Fruit fly (Drosophila melanogaster) whole organism, embryonic: Measurements from ENCODE around the gene CG9106.

Experiments used
- Adf1 ChIP-seq: fragments of 200-800 bp; sonication (Bioruptor generic); IDR thresholded peaks from 2 replicates; pipeline ENCODE4 v1.3.6; 2022; ENCODE audit warnings: missing biosample characterization, missing genetic modification characterization
- CG10462 ChIP-seq: fragments of 200-800 bp; sonication (Bioruptor generic); optimal IDR thresholded peaks from 2 replicates; lab custom pipeline; 2016; ENCODE audit warnings: missing biosample characterization, missing genetic modification characterization
- CG12071 ChIP-seq: fragments of 200-800 bp; sonication (Bioruptor generic); optimal IDR thresholded peaks from 3 replicates; lab custom pipeline; 2018; ENCODE audit warnings: missing biosample characterization, mild to moderate bottlenecking, missing genetic modification characterization
- CG13296 ChIP-seq: fragments of 200-800 bp; sonication (Bioruptor generic); optimal IDR thresholded peaks from 3 replicates; lab custom pipeline; 2018; ENCODE audit warnings: missing biosample characterization, mild to moderate bottlenecking, missing genetic modification characterization
- CG15011 ChIP-seq: fragments of 200-800 bp; sonication (Bioruptor generic); optimal IDR thresholded peaks from 3 replicates; lab custom pipeline; 2018; ENCODE audit warnings: missing biosample characterization, mild to moderate bottlenecking, missing genetic modification characterization
- CG15269 ChIP-seq: fragments of 200-800 bp; sonication (Bioruptor generic); optimal IDR thresholded peaks from 2 replicates; lab custom pipeline; 2018; ENCODE audit warnings: missing biosample characterization, mild to moderate bottlenecking, missing genetic modification characterization, moderate library complexity
- CG18619 ChIP-seq: fragments of 200-800 bp; sonication (Bioruptor generic); optimal IDR thresholded peaks from 3 replicates; lab custom pipeline; 2017; ENCODE audit warnings: missing biosample characterization, mild to moderate bottlenecking, missing genetic modification characterization
- CG31388 ChIP-seq: fragments of 200-800 bp; sonication (Bioruptor generic); optimal IDR thresholded peaks from 2 replicates; lab custom pipeline; 2016; ENCODE audit warnings: missing biosample characterization, missing genetic modification characterization
- CG32772 ChIP-seq: fragments of 200-800 bp; sonication (Bioruptor generic); IDR thresholded peaks from 2 replicates; pipeline ENCODE4 v1.3.6; 2022; ENCODE audit warnings: missing biosample characterization, missing genetic modification characterization
- CG33213 ChIP-seq: fragments of 200-800 bp; sonication (Bioruptor generic); optimal IDR thresholded peaks from 3 replicates; lab custom pipeline; 2016; ENCODE audit warnings: missing biosample characterization, missing genetic modification characterization
- CG4328 ChIP-seq: fragments of 200-800 bp; sonication (Bioruptor generic); optimal IDR thresholded peaks from 3 replicates; lab custom pipeline; 2017; ENCODE audit warnings: missing biosample characterization, missing genetic modification reagents, missing genetic modification characterization
- CG4854 ChIP-seq: fragments of 200-800 bp; sonication (Bioruptor generic); optimal IDR thresholded peaks from 2 replicates; lab custom pipeline; 2016; ENCODE audit warnings: missing biosample characterization, missing genetic modification characterization, inconsistent platforms
- CG6854 ChIP-seq: fragments of 200-800 bp; sonication (Bioruptor generic); optimal IDR thresholded peaks from 3 replicates; lab custom pipeline; 2017; ENCODE audit warnings: missing biosample characterization, mild to moderate bottlenecking, missing genetic modification characterization
- CG7745 ChIP-seq: fragments of 200-800 bp; sonication (Bioruptor generic); optimal IDR thresholded peaks from 2 replicates; lab custom pipeline; 2018; ENCODE audit warnings: missing biosample characterization, mild to moderate bottlenecking, missing genetic modification characterization, moderate library complexity
- CHES-1-like ChIP-seq: fragments of 200-800 bp; sonication (Bioruptor generic); optimal IDR thresholded peaks from 2 replicates; lab custom pipeline; 2016; ENCODE audit warnings: missing biosample characterization, missing genetic modification characterization
- D19A ChIP-seq: fragments of 200-800 bp; optimal IDR thresholded peaks from 3 replicates; lab custom pipeline; 2019; ENCODE audit warnings: missing biosample characterization, mild to moderate bottlenecking, missing genetic modification characterization, moderate library complexity
- Dref ChIP-seq: fragments of 200-800 bp; sonication (Bioruptor generic); IDR thresholded peaks from 2 replicates; pipeline ENCODE4 v1.3.6; 2022; ENCODE audit warnings: missing biosample characterization, missing genetic modification characterization
- Elba2 ChIP-seq: fragments of 200-800 bp; sonication (Bioruptor generic); optimal IDR thresholded peaks from 3 replicates; lab custom pipeline; 2016; ENCODE audit warnings: missing biosample characterization, missing genetic modification characterization
- Hey ChIP-seq: fragments of 200-800 bp; sonication (Bioruptor generic); optimal IDR thresholded peaks from 3 replicates; lab custom pipeline; 2018; ENCODE audit warnings: missing biosample characterization, mild to moderate bottlenecking, missing genetic modification characterization
- Jarid2 ChIP-seq: fragments of 200-800 bp; sonication (Bioruptor generic); optimal IDR thresholded peaks from 3 replicates; lab custom pipeline; 2017; ENCODE audit warnings: mild to moderate bottlenecking, missing biosample characterization, missing genetic modification reagents, missing genetic modification characterization
- Mrtf ChIP-seq: fragments of 200-800 bp; sonication (Bioruptor generic); IDR thresholded peaks from 3 replicates; pipeline ENCODE4 v1.3.6; 2022; ENCODE audit warnings: missing biosample characterization, missing genetic modification characterization
- Pdp1 ChIP-seq, 2 experiments: fragments of 200-800 bp; sonication (Bioruptor generic); optimal IDR thresholded peaks; 3 replicates each; lab custom pipeline; 2016; ENCODE audit warnings: missing biosample characterization in 2 of 2, missing genetic modification characterization in 2 of 2, mild to moderate bottlenecking in 1 of 2, moderate library complexity in 1 of 2
- Ravus ChIP-seq: fragments of 200-800 bp; sonication (Bioruptor generic); IDR thresholded peaks from 2 replicates; pipeline ENCODE4 v1.3.6; 2022; ENCODE audit warnings: missing biosample characterization, missing genetic modification characterization
- Sry-β ChIP-seq: fragments of 200-800 bp; sonication (Bioruptor generic); optimal IDR thresholded peaks from 2 replicates; lab custom pipeline; 2018; ENCODE audit warnings: missing biosample characterization, mild to moderate bottlenecking, missing genetic modification characterization, moderate library complexity
- Xbp1 ChIP-seq: fragments of 200-800 bp; sonication (Bioruptor generic); optimal IDR thresholded peaks from 3 replicates; lab custom pipeline; 2016; ENCODE audit warnings: missing biosample characterization, mild to moderate bottlenecking, missing genetic modification characterization
- YL-1 ChIP-seq: fragments of 200-800 bp; sonication (Bioruptor generic); optimal IDR thresholded peaks from 3 replicates; lab custom pipeline; 2017; ENCODE audit warnings: missing biosample characterization, mild to moderate bottlenecking, missing genetic modification characterization
- al ChIP-seq: fragments of 200-800 bp; sonication (Bioruptor generic); IDR thresholded peaks from 2 replicates; pipeline ENCODE4 v1.3.6; 2022; ENCODE audit warnings: missing biosample characterization, missing genetic modification characterization
- amos ChIP-seq: fragments of 200-800 bp; sonication (Bioruptor generic); IDR thresholded peaks from 2 replicates; pipeline ENCODE4 v1.3.6; 2022; ENCODE audit warnings: missing biosample characterization, missing genetic modification characterization; ENCODE audit not compliant: partially characterized antibody
- bsh ChIP-seq, 2 experiments: fragments of 200-800 bp; sonication (Bioruptor generic); optimal IDR thresholded peaks; 2 replicates each; lab custom pipeline; 2017 to 2018; ENCODE audit warnings: mild to moderate bottlenecking in 2 of 2, missing biosample characterization in 2 of 2, missing genetic modification characterization in 2 of 2, moderate library complexity in 1 of 2
- cg ChIP-seq: fragments of 200-800 bp; sonication (Bioruptor generic); optimal IDR thresholded peaks from 3 replicates; lab custom pipeline; 2019; ENCODE audit warnings: missing biosample characterization, mild to moderate bottlenecking, missing genetic modification characterization, moderate library complexity
- chinmo ChIP-seq: fragments of 200-800 bp; sonication (Bioruptor generic); IDR thresholded peaks from 4 replicates; pipeline ENCODE4 v1.3.6; 2022; ENCODE audit warnings: missing biosample characterization, missing genetic modification characterization; ENCODE audit not compliant: partially characterized antibody
- corto ChIP-seq: fragments of 200-800 bp; sonication (Bioruptor generic); optimal IDR thresholded peaks from 2 replicates; lab custom pipeline; 2016; ENCODE audit warnings: missing biosample characterization, mild to moderate bottlenecking, missing genetic modification characterization, moderate library complexity
- danr ChIP-seq: fragments of 200-800 bp; sonication (Bioruptor generic); IDR thresholded peaks from 2 replicates; pipeline ENCODE4 v1.3.6; 2022; ENCODE audit warnings: missing biosample characterization, missing genetic modification characterization
- dmrt11E ChIP-seq: fragments of 200-800 bp; sonication (Bioruptor generic); optimal IDR thresholded peaks from 3 replicates; lab custom pipeline; 2018; ENCODE audit warnings: missing biosample characterization, mild to moderate bottlenecking, missing genetic modification characterization, moderate library complexity
- emc ChIP-seq: fragments of 200-800 bp; sonication (Bioruptor generic); optimal IDR thresholded peaks from 2 replicates; lab custom pipeline; 2016; ENCODE audit warnings: missing biosample characterization, missing genetic modification characterization
- esg ChIP-seq: fragments of 200-800 bp; sonication (Bioruptor generic); conservative IDR thresholded peaks from 2 replicates; pipeline ENCODE4 v1.3.6; 2022; ENCODE audit warnings: missing biosample characterization, missing genetic modification characterization
- eve ChIP-seq, 2 experiments: fragments of >200 bp; optimal IDR thresholded peaks; 2 replicates each; lab custom pipeline; 2017; ENCODE audit warnings: missing biosample characterization in 2 of 2, missing genetic modification characterization in 2 of 2
- gcm ChIP-seq: fragments of 200-800 bp; sonication (Bioruptor generic); optimal IDR thresholded peaks from 2 replicates; lab custom pipeline; 2019; ENCODE audit warnings: missing biosample characterization, mild to moderate bottlenecking, missing genetic modification characterization, moderate library complexity
- gro ChIP-seq: fragments of 200-800 bp; sonication (Bioruptor generic); optimal IDR thresholded peaks from 2 replicates; lab custom pipeline; 2016; ENCODE audit warnings: missing biosample characterization, missing genetic modification characterization
- hb ChIP-seq: fragments of 200-800 bp; sonication (Bioruptor generic); IDR thresholded peaks from 3 replicates; pipeline ENCODE4 v1.3.6; 2022; ENCODE audit warnings: missing biosample characterization, missing genetic modification characterization; ENCODE audit not compliant: partially characterized antibody
- lola ChIP-seq, 3 experiments: fragments of >200 bp in 2 of 3; fragments of 200-800 bp in 1 of 3; sonication (Bioruptor generic) in 1 of 3; optimal IDR thresholded peaks; 2 replicates each; lab custom pipeline; 2017 to 2019; ENCODE audit warnings: missing biosample characterization in 3 of 3, missing genetic modification characterization in 3 of 3, mild to moderate bottlenecking in 1 of 3, moderate library complexity in 1 of 3
- mam ChIP-seq: fragments of 200-800 bp; sonication (Bioruptor generic); optimal IDR thresholded peaks from 3 replicates; lab custom pipeline; 2016; ENCODE audit warnings: missing biosample characterization, missing genetic modification characterization
- pb ChIP-seq: fragments of 200-800 bp; sonication (Bioruptor generic); optimal IDR thresholded peaks from 3 replicates; lab custom pipeline; 2016; ENCODE audit warnings: missing biosample characterization, missing genetic modification characterization
- pita ChIP-seq: fragments of 200-800 bp; sonication (Bioruptor generic); optimal IDR thresholded peaks from 2 replicates; lab custom pipeline; 2017; ENCODE audit warnings: missing biosample characterization, mild to moderate bottlenecking, missing genetic modification characterization
- schlank ChIP-seq: fragments of 200-800 bp; sonication (Bioruptor generic); optimal IDR thresholded peaks from 2 replicates; lab custom pipeline; 2018; ENCODE audit warnings: missing biosample characterization, mild to moderate bottlenecking, missing genetic modification characterization
- sens-2 ChIP-seq: fragments of 200-800 bp; sonication (Bioruptor generic); IDR thresholded peaks from 2 replicates; pipeline ENCODE4 v1.3.6; 2022; ENCODE audit warnings: missing biosample characterization, missing genetic modification characterization
- sima ChIP-seq: fragments of 200-800 bp; sonication (Bioruptor generic); optimal IDR thresholded peaks from 2 replicates; lab custom pipeline; 2016; ENCODE audit warnings: missing biosample characterization, missing genetic modification characterization
- sisA ChIP-seq: fragments of 200-800 bp; sonication (Bioruptor generic); IDR thresholded peaks from 2 replicates; pipeline ENCODE4 v1.3.6; 2022; ENCODE audit warnings: missing biosample characterization, missing genetic modification characterization
- sug ChIP-seq: fragments of 200-800 bp; optimal IDR thresholded peaks from 2 replicates; lab custom pipeline; 2019; ENCODE audit warnings: missing biosample characterization, mild to moderate bottlenecking, missing genetic modification characterization, moderate library complexity
- tup ChIP-seq: fragments of 200-800 bp; sonication (Bioruptor generic); optimal IDR thresholded peaks from 2 replicates; lab custom pipeline; 2016; ENCODE audit warnings: missing biosample characterization, mild to moderate bottlenecking, missing genetic modification characterization, moderate library complexity
- zen2 ChIP-seq: fragments of 200-800 bp; sonication (Bioruptor generic); IDR thresholded peaks from 3 replicates; pipeline ENCODE4 v1.3.6; 2022; ENCODE audit warnings: missing biosample characterization, missing genetic modification characterization; ENCODE audit not compliant: partially characterized antibody

The CG9106 gene

dm6 chrX:15235252-15235651 is 37.0 kb downstream of the CG9106 start (continued):
- TF ChIP-seq CG32772 (GFP tag; lab: Robert Waterston, UW) (0 out of 2 replicates have a peak, but pooled peaks have one; percentile 27), D19A (tag; lab: Kevin White, UChicago) (no peak), CG6854 (no peak), CG31388 (GFP tag; lab: Kevin White, UChicago) (no peak), Adf1 (GFP tag; lab: Robert Waterston, UW) (no peak), CG12071 (GFP tag; lab: Kevin White, UChicago) (no peak), CG15269 (peak; percentile 31), lola (GFP tag; optimal IDR thresholded peaks at IDR 0.05; lab: Kevin White, UChicago) (no peak), eve (GFP tag; optimal IDR thresholded peaks at IDR 0.05; lab: Kevin White, UChicago) (no peak), CG18619 (GFP tag; lab: Kevin White, UChicago) (no peak), CG13296 (no peak), schlank (tag; lab: Kevin White, UChicago) (no peak), Sry-β (GFP tag; lab: Kevin White, UChicago) (no peak), tup (GFP tag; lab: Kevin White, UChicago) (no peak), danr (GFP tag; lab: Robert Waterston, UW) (no peak), sima (GFP tag; lab: Kevin White, UChicago) (no peak), zen2 (GFP tag; lab: Robert Waterston, UW) (no peak), pb (GFP tag; lab: Kevin White, UChicago) (no peak), CG4328 (GFP tag; lab: Kevin White, UChicago) (no peak), gro (GFP tag; lab: Kevin White, UChicago) (no peak), sens-2 (GFP tag; lab: Robert Waterston, UW) (no peak), CG33213 (GFP tag; lab: Kevin White, UChicago) (no peak), esg (no peak), Mrtf (no peak), CG10462 (GFP tag; lab: Kevin White, UChicago) (no peak), CHES-1-like (no peak), dmrt11E (tag; lab: Kevin White, UChicago) (no peak), Xbp1 (GFP tag; lab: Kevin White, UChicago) (no peak), Ravus (GFP tag; lab: Robert Waterston, UW) (no peak), sug (no peak), sisA (GFP tag; lab: Robert Waterston, UW) (no peak), emc (GFP tag; lab: Kevin White, UChicago) (no peak), Dref (GFP tag; lab: Robert Waterston, UW) (no peak), mam (no peak), chinmo (GFP tag; lab: Robert Waterston, UW) (no peak), amos (GFP tag; lab: Robert Waterston, UW) (no peak), Hey (tag; lab: Kevin White, UChicago) (no peak), gcm (GFP tag; lab: Kevin White, UChicago) (no peak), CG4854 (GFP tag; lab: Kevin White, UChicago) (no peak), CG7745 (tag; lab: Kevin White, UChicago) (no peak), al (GFP tag; lab: Robert Waterston, UW) (no peak), Elba2 (no peak), bsh (GFP tag; optimal IDR thresholded peaks at IDR 0.05; lab: Kevin White, UChicago) (no peak), Pdp1 (GFP tag; optimal IDR thresholded peaks at IDR 0.05; lab: Kevin White, UChicago) (no peak), CG15011 (no peak), YL-1 (no peak), corto (GFP tag; lab: Kevin White, UChicago) (no peak), Jarid2 (GFP tag; lab: Kevin White, UChicago) (no peak), cg (no peak), pita (no peak), hb (GFP tag; lab: Robert Waterston, UW) (no peak)
